Worm (Caenorhabditis elegans): ENCODE data around the gene C11G10.1.
A peak's percentile ranks its signal among the peaks of the same experiment; 100 is the strongest.

- TF ChIP-seq pha-4 (tag; optimal IDR thresholded peaks at IDR 0.05) (no peak), elt-3 (tag; optimal IDR thresholded peaks at IDR 0.05) (no peak), nhr-237 (tag; optimal IDR thresholded peaks at IDR 0.05) (no peak), mep-1 (tag; optimal IDR thresholded peaks at IDR 0.05) (no peak), elt-1 (tag; optimal IDR thresholded peaks at IDR 0.05; ENCODE audit: borderline replicate concordance, insufficient read depth) (no peak), mab-5 (tag; optimal IDR thresholded peaks at IDR 0.05) (peak; percentile 39), nhr-76 (tag; optimal IDR thresholded peaks at IDR 0.05) (no peak), lsy-2 (tag; optimal IDR thresholded peaks at IDR 0.05) (no peak), blmp-1 (tag; optimal IDR thresholded peaks at IDR 0.05) (no peak), nhr-12 (tag; optimal IDR thresholded peaks at IDR 0.05) (no peak), bed-3 (GFP tag; optimal IDR thresholded peaks at IDR 0.05) (no peak), unc-39 (tag; optimal IDR thresholded peaks at IDR 0.05) (no peak), sptf-1 (tag; optimal IDR thresholded peaks at IDR 0.05) (no peak)
These were observed 9.7 kb downstream of the C11G10.1 start for ce11 chrX:15148831-15149230.
